Worm (Caenorhabditis elegans): ENCODE measurements around the gene dib-1.

ce11 chrIV:2916043-2916442 is 25.4 kb downstream of the dib-1 start:
- no peak for TF ChIP-seq mep-1 (tag; optimal IDR thresholded peaks at IDR 0.05)
- TF ChIP-seq ceh-90 (tag; optimal IDR thresholded peaks at IDR 0.05), result no peak
- no peak for TF ChIP-seq unc-98 (GFP tag; IDR thresholded peaks at IDR 0.05)
- TF ChIP-seq snpc-4 (tag; optimal IDR thresholded peaks at IDR 0.05), result no peak
- TF ChIP-seq C16A3.4 (tag; optimal IDR thresholded peaks at IDR 0.05), result no peak
- no peak for TF ChIP-seq nhr-11 (tag; optimal IDR thresholded peaks at IDR 0.05)
- no peak for TF ChIP-seq aly-2 (tag; optimal IDR thresholded peaks at IDR 0.05)
- TF ChIP-seq efl-1 (optimal IDR thresholded peaks at IDR 0.05), result peak in 1 of 2 experiments; percentile 88
- peak; percentile 80 to 96 for TF ChIP-seq efl-1 (GFP tag; optimal IDR thresholded peaks at IDR 0.05 in 1 of 2)
- no peak for TF ChIP-seq jun-1 (tag; optimal IDR thresholded peaks at IDR 0.05)
- no peak for TF ChIP-seq nhr-90 (tag; optimal IDR thresholded peaks at IDR 0.05; ENCODE audit: poor library complexity)
- TF ChIP-seq lin-35 (GFP tag; optimal IDR thresholded peaks at IDR 0.05), result peak; percentile 54 to 83
